Fruit fly (Drosophila melanogaster) whole organism, embryonic: Measurements from ENCODE around the gene CG45045.
A peak's percentile ranks its signal among the peaks of the same experiment; 100 is the strongest.

Source experiments
- Abd-B ChIP-seq: fragments of 200-800 bp; sonication (Bioruptor generic); optimal IDR thresholded peaks from 2 replicates; lab custom pipeline; 2018; ENCODE audit warnings: missing biosample characterization, mild to moderate bottlenecking, missing genetic modification characterization, moderate library complexity
- Ada2b ChIP-seq: fragments of 200-800 bp; sonication (Bioruptor generic); IDR thresholded peaks from 2 replicates; pipeline ENCODE4 v1.3.6; 2022; ENCODE audit warnings: missing biosample characterization, missing genetic modification characterization
- Antp ChIP-seq: fragments of 200-800 bp; sonication (Bioruptor generic); optimal IDR thresholded peaks from 3 replicates; lab custom pipeline; 2016; ENCODE audit warnings: missing biosample characterization, missing genetic modification characterization
- Bgb ChIP-seq: fragments of 200-800 bp; sonication (Bioruptor generic); IDR thresholded peaks from 2 replicates; pipeline ENCODE4 v1.3.6; 2022; ENCODE audit warnings: missing biosample characterization, missing genetic modification characterization; ENCODE audit not compliant: partially characterized antibody
- Blimp-1 ChIP-seq: fragments of 200-800 bp; sonication (Bioruptor generic); optimal IDR thresholded peaks from 3 replicates; lab custom pipeline; 2018; ENCODE audit warnings: missing biosample characterization, missing genetic modification characterization, mild to moderate bottlenecking, moderate library complexity, missing genetic modification reagents
- CG10267 ChIP-seq: fragments of 200-800 bp; sonication (Bioruptor generic); optimal IDR thresholded peaks from 2 replicates; lab custom pipeline; 2018; ENCODE audit warnings: missing biosample characterization, mild to moderate bottlenecking, missing genetic modification characterization, moderate library complexity
- CG12155 ChIP-seq: fragments of 200-800 bp; sonication (Bioruptor generic); optimal IDR thresholded peaks from 3 replicates; lab custom pipeline; 2016; ENCODE audit warnings: missing biosample characterization, missing genetic modification characterization
- CG12769 ChIP-seq: fragments of 200-800 bp; sonication (Bioruptor generic); optimal IDR thresholded peaks from 2 replicates; lab custom pipeline; 2019; ENCODE audit warnings: missing biosample characterization, mild to moderate bottlenecking, missing genetic modification characterization, moderate library complexity
- CG12942 ChIP-seq: fragments of 200-800 bp; sonication (Bioruptor generic); optimal IDR thresholded peaks from 3 replicates; lab custom pipeline; 2016; ENCODE audit warnings: missing biosample characterization, missing genetic modification characterization
- CG13775 ChIP-seq: fragments of 200-800 bp; sonication (Bioruptor generic); optimal IDR thresholded peaks from 3 replicates; lab custom pipeline; 2017; ENCODE audit warnings: missing biosample characterization, mild to moderate bottlenecking, missing genetic modification characterization
- CG30020 ChIP-seq: fragments of 200-800 bp; optimal IDR thresholded peaks from 2 replicates; lab custom pipeline; 2019; ENCODE audit warnings: missing biosample characterization, mild to moderate bottlenecking, missing genetic modification characterization, moderate library complexity
- CG33213 ChIP-seq: fragments of 200-800 bp; sonication (Bioruptor generic); optimal IDR thresholded peaks from 3 replicates; lab custom pipeline; 2016; ENCODE audit warnings: missing biosample characterization, missing genetic modification characterization
- CG34422 ChIP-seq: fragments of 200-800 bp; sonication (Bioruptor generic); IDR thresholded peaks from 3 replicates; pipeline ENCODE4 v1.3.6; 2022; ENCODE audit warnings: missing biosample characterization, missing genetic modification characterization
- CG3838 ChIP-seq: fragments of 200-800 bp; sonication (Bioruptor generic); optimal IDR thresholded peaks from 3 replicates; lab custom pipeline; 2016; ENCODE audit warnings: missing biosample characterization, missing genetic modification characterization
- CG4617 ChIP-seq: fragments of 200-800 bp; sonication (Bioruptor generic); optimal IDR thresholded peaks from 3 replicates; lab custom pipeline; 2016; ENCODE audit warnings: missing biosample characterization, missing genetic modification characterization, borderline replicate concordance
- CG5245 ChIP-seq: fragments of 200-800 bp; sonication (Bioruptor generic); optimal IDR thresholded peaks from 3 replicates; lab custom pipeline; 2016; ENCODE audit warnings: missing biosample characterization, missing genetic modification characterization
- CG7786 ChIP-seq: fragments of 200-800 bp; sonication (Bioruptor generic); optimal IDR thresholded peaks from 2 replicates; lab custom pipeline; 2016; ENCODE audit warnings: missing biosample characterization, missing genetic modification characterization
- CG9876 ChIP-seq: fragments of 200-800 bp; sonication (Bioruptor generic); optimal IDR thresholded peaks from 2 replicates; lab custom pipeline; 2016; ENCODE audit warnings: missing biosample characterization, missing genetic modification characterization
- Chrac-16 ChIP-seq: fragments of 200-800 bp; sonication (Bioruptor generic); optimal IDR thresholded peaks from 3 replicates; lab custom pipeline; 2016; ENCODE audit warnings: missing biosample characterization, missing genetic modification characterization
- CoRest ChIP-seq: fragments of 200-800 bp; sonication (Bioruptor generic); optimal IDR thresholded peaks from 3 replicates; lab custom pipeline; 2018; ENCODE audit warnings: missing biosample characterization, mild to moderate bottlenecking, missing genetic modification characterization, moderate library complexity
- Doc2 ChIP-seq: fragments of 200-800 bp; sonication (Bioruptor generic); IDR thresholded peaks from 2 replicates; pipeline ENCODE4 v1.3.6; 2022; ENCODE audit warnings: missing biosample characterization, missing genetic modification characterization
- E2f2 ChIP-seq: fragments of 200-800 bp; sonication (Bioruptor generic); IDR thresholded peaks from 2 replicates; pipeline ENCODE4 v1.3.6; 2022; ENCODE audit warnings: missing biosample characterization, missing genetic modification characterization
- Elba2 ChIP-seq: fragments of 200-800 bp; sonication (Bioruptor generic); optimal IDR thresholded peaks from 3 replicates; lab custom pipeline; 2016; ENCODE audit warnings: missing biosample characterization, missing genetic modification characterization
- HLHmδ ChIP-seq: fragments of 200-800 bp; sonication (Bioruptor generic); optimal IDR thresholded peaks from 2 replicates; lab custom pipeline; 2018; ENCODE audit warnings: missing biosample characterization, mild to moderate bottlenecking, missing genetic modification characterization, moderate library complexity
- HmgD ChIP-seq: fragments of 200-800 bp; sonication (Bioruptor generic); optimal IDR thresholded peaks from 3 replicates; lab custom pipeline; 2016; ENCODE audit warnings: missing biosample characterization, missing genetic modification characterization
- MESR4 ChIP-seq: fragments of 200-800 bp; sonication (Bioruptor generic); optimal IDR thresholded peaks from 2 replicates; lab custom pipeline; 2018; ENCODE audit warnings: missing biosample characterization, mild to moderate bottlenecking, missing genetic modification characterization, moderate library complexity
- MTF-1 ChIP-seq: fragments of 200-800 bp; sonication (Bioruptor generic); optimal IDR thresholded peaks from 2 replicates; lab custom pipeline; 2018; ENCODE audit warnings: missing biosample characterization, mild to moderate bottlenecking, missing genetic modification characterization, borderline replicate concordance
- Poxn ChIP-seq: fragments of 200-800 bp; sonication (Bioruptor generic); IDR thresholded peaks from 2 replicates; pipeline ENCODE4 v1.3.6; 2022; ENCODE audit warnings: missing biosample characterization, missing genetic modification characterization
- Sin3A ChIP-seq: fragments of >200 bp; optimal IDR thresholded peaks from 2 replicates; lab custom pipeline; 2018
- Tbp ChIP-seq: fragments of >200 bp; optimal IDR thresholded peaks from 2 replicates; lab custom pipeline; 2018; ENCODE audit warnings: missing biosample characterization, missing genetic modification characterization
- Xrp1 ChIP-seq: fragments of 200-800 bp; sonication (Bioruptor generic); IDR thresholded peaks from 2 replicates; pipeline ENCODE4 v1.3.6; 2022; ENCODE audit warnings: missing biosample characterization, missing genetic modification characterization
- abd-A ChIP-seq: fragments of 200-800 bp; sonication (Bioruptor generic); optimal IDR thresholded peaks from 3 replicates; lab custom pipeline; 2019; ENCODE audit warnings: missing biosample characterization, mild to moderate bottlenecking, missing genetic modification characterization, moderate library complexity
- az2 ChIP-seq: fragments of 200-800 bp; sonication (Bioruptor generic); optimal IDR thresholded peaks from 3 replicates; lab custom pipeline; 2016; ENCODE audit warnings: missing biosample characterization, missing genetic modification characterization
- bcd ChIP-seq: fragments of 200-800 bp; sonication (Bioruptor generic); optimal IDR thresholded peaks from 2 replicates; lab custom pipeline; 2017; ENCODE audit warnings: missing biosample characterization, mild to moderate bottlenecking, missing genetic modification characterization
- cad ChIP-seq: fragments of >200 bp; optimal IDR thresholded peaks from 2 replicates; lab custom pipeline; 2017; ENCODE audit warnings: missing biosample characterization, missing genetic modification characterization
- corto ChIP-seq: fragments of 200-800 bp; sonication (Bioruptor generic); optimal IDR thresholded peaks from 2 replicates; lab custom pipeline; 2016; ENCODE audit warnings: missing biosample characterization, mild to moderate bottlenecking, missing genetic modification characterization, moderate library complexity
- dan ChIP-seq: fragments of 200-800 bp; sonication (Bioruptor generic); IDR thresholded peaks from 2 replicates; pipeline ENCODE4 v1.3.6; 2022; ENCODE audit warnings: missing biosample characterization, missing genetic modification characterization
- exex ChIP-seq: fragments of 200-800 bp; sonication (Bioruptor generic); optimal IDR thresholded peaks from 4 replicates; lab custom pipeline; 2018; ENCODE audit warnings: missing biosample characterization, mild to moderate bottlenecking, missing genetic modification characterization, moderate library complexity
- fd3F ChIP-seq: fragments of 200-800 bp; sonication (Bioruptor generic); optimal IDR thresholded peaks from 2 replicates; lab custom pipeline; 2018; ENCODE audit warnings: missing biosample characterization, mild to moderate bottlenecking, missing genetic modification characterization, moderate library complexity
- kay ChIP-seq: fragments of 200-800 bp; sonication (Bioruptor generic); optimal IDR thresholded peaks from 2 replicates; lab custom pipeline; 2016; ENCODE audit warnings: missing biosample characterization, missing genetic modification characterization
- mld ChIP-seq: fragments of 200-800 bp; sonication (Bioruptor generic); IDR thresholded peaks from 3 replicates; pipeline ENCODE4 v1.3.6; 2022; ENCODE audit warnings: missing biosample characterization, missing genetic modification characterization; ENCODE audit not compliant: partially characterized antibody
- nerfin-2 ChIP-seq: fragments of 200-800 bp; sonication (Bioruptor generic); IDR thresholded peaks from 2 replicates; pipeline ENCODE4 v1.3.6; 2022; ENCODE audit warnings: missing biosample characterization, missing genetic modification characterization; ENCODE audit not compliant: partially characterized antibody
- pan ChIP-seq, 4 experiments: fragments of >200 bp in 3 of 4; fragments of 200-800 bp in 1 of 4; sonication (Bioruptor generic) in 1 of 4; optimal IDR thresholded peaks in 3 of 4; IDR thresholded peaks in 1 of 4; 2 replicates each; pipeline versions ENCODE4 v1.3.6 to Lab custom; 2017 to 2022; ENCODE audit warnings: missing biosample characterization in 2 of 4, missing genetic modification characterization in 2 of 4, mixed read lengths in 1 of 4
- phol ChIP-seq: fragments of 200-800 bp; sonication (Bioruptor generic); optimal IDR thresholded peaks from 3 replicates; lab custom pipeline; 2018; ENCODE audit warnings: missing biosample characterization, mild to moderate bottlenecking, missing genetic modification characterization, moderate library complexity
- repo ChIP-seq: fragments of 200-800 bp; sonication (Bioruptor generic); optimal IDR thresholded peaks from 2 replicates; lab custom pipeline; 2016; ENCODE audit warnings: missing biosample characterization, missing genetic modification characterization
- schlank ChIP-seq: fragments of 200-800 bp; sonication (Bioruptor generic); optimal IDR thresholded peaks from 2 replicates; lab custom pipeline; 2018; ENCODE audit warnings: missing biosample characterization, mild to moderate bottlenecking, missing genetic modification characterization
- sisA ChIP-seq: fragments of 200-800 bp; sonication (Bioruptor generic); IDR thresholded peaks from 2 replicates; pipeline ENCODE4 v1.3.6; 2022; ENCODE audit warnings: missing biosample characterization, missing genetic modification characterization
- tap ChIP-seq: fragments of 200-800 bp; optimal IDR thresholded peaks from 3 replicates; lab custom pipeline; 2019; ENCODE audit warnings: missing biosample characterization, mild to moderate bottlenecking, missing genetic modification characterization, moderate library complexity
- tx ChIP-seq: fragments of 200-800 bp; sonication (Bioruptor generic); optimal IDR thresholded peaks from 2 replicates; lab custom pipeline; 2016; ENCODE audit warnings: missing biosample characterization, missing genetic modification characterization
- wek ChIP-seq: fragments of 200-800 bp; sonication (Bioruptor generic); optimal IDR thresholded peaks from 3 replicates; lab custom pipeline; 2018; ENCODE audit warnings: missing biosample characterization, mild to moderate bottlenecking, missing genetic modification characterization, moderate library complexity

CG45045 gene

dm6 chr3R:17680639-17681302, 13.4 kb downstream of the CG45045 start (continued):
- TF ChIP-seq sisA (GFP tag; lab: Robert Waterston, UW) (no peak), CG10267 (peak; percentile 44), CG30020 (peak; percentile 6), Chrac-16 (peak; percentile 31), Xrp1 (GFP tag; lab: Robert Waterston, UW) (peak; percentile 33; the same call in 1 of the 2 replicates), Ada2b (GFP tag; lab: Robert Waterston, UW) (0 out of 2 replicates have a peak, but pooled peaks have one; percentile 13), Abd-B (no peak), bcd (peak; percentile 19), HmgD (peak; percentile 5), Blimp-1 (GFP tag; lab: Kevin White, UChicago) (peak; percentile 56), E2f2 (GFP tag; lab: Robert Waterston, UW) (no peak), corto (GFP tag; lab: Kevin White, UChicago) (no peak), CG12155 (GFP tag; lab: Kevin White, UChicago) (peak; percentile 37), exex (no peak), repo (GFP tag; lab: Kevin White, UChicago) (no peak), CG13775 (GFP tag; lab: Kevin White, UChicago) (peak; percentile 21), wek (GFP tag; lab: Kevin White, UChicago) (no peak), CoRest (tag; lab: Kevin White, UChicago) (peak; percentile 63), az2 (GFP tag; lab: Kevin White, UChicago) (peak; percentile 30), CG5245 (GFP tag; lab: Kevin White, UChicago) (no peak), MESR4 (GFP tag; lab: Kevin White, UChicago) (no peak), HLHmδ (no peak), Elba2 (no peak), CG12942 (GFP tag; lab: Kevin White, UChicago) (peak; percentile 38), Sin3A (no peak), abd-A (tag; lab: Kevin White, UChicago) (no peak), CG33213 (GFP tag; lab: Kevin White, UChicago) (no peak), phol (peak; percentile 71), CG4617 (no peak), CG34422 (GFP tag; lab: Robert Waterston, UW) (no peak; the same call in 2 of the 3 replicates), MTF-1 (GFP tag; lab: Kevin White, UChicago) (no peak), Doc2 (GFP tag; lab: Robert Waterston, UW) (no peak), tap (no peak), mld (no peak), nerfin-2 (GFP tag; lab: Robert Waterston, UW) (no peak), schlank (no peak), Tbp (GFP tag; lab: Kevin White, UChicago) (no peak), Poxn (GFP tag; lab: Robert Waterston, UW) (no peak), cad (GFP tag; lab: Kevin White, UChicago) (no peak), Bgb (no peak), CG7786 (GFP tag; lab: Kevin White, UChicago) (no peak), kay (GFP tag; lab: Kevin White, UChicago) (no peak), fd3F (GFP tag; lab: Kevin White, UChicago) (no peak), CG9876 (GFP tag; lab: Kevin White, UChicago) (no peak), CG12769 (tag; lab: Kevin White, UChicago) (peak; percentile 68), dan (no peak), Antp (no peak), tx (no peak), pan (optimal IDR thresholded peaks at IDR 0.05; lab: Kevin White, UChicago) (no peak), pan (GFP tag; optimal IDR thresholded peaks at IDR 0.05 in 1 of 2, IDR thresholded peaks at IDR 0.05 in 1 of 2) (no peak), CG3838 (GFP tag; lab: Kevin White, UChicago) (no peak)
